Worm (Caenorhabditis elegans) whole organism, L3 larva: Measurements from ENCODE around the gene sysm-1.

Experiments used
- R02D3.7 ChIP-seq: fragments of 150-350 bp; optimal IDR thresholded peaks from 2 replicates; lab custom pipeline; 2014; ENCODE audit warnings: missing biosample characterization, missing genetic modification characterization
- ZK546.5 ChIP-seq: sonication (generic microtip); optimal IDR thresholded peaks from 2 replicates; lab custom pipeline; 2017; ENCODE audit warnings: missing biosample characterization, missing genetic modification characterization
- ceh-28 ChIP-seq: fragments of 150-350 bp; optimal IDR thresholded peaks from 2 replicates; lab custom pipeline; 2014; ENCODE audit warnings: missing biosample characterization, missing genetic modification reagents, missing genetic modification characterization
- egl-27 ChIP-seq: sonication (generic microtip); optimal IDR thresholded peaks from 4 replicates; lab custom pipeline; 2017; ENCODE audit warnings: missing biosample characterization, missing genetic modification reagents, missing genetic modification characterization
- egl-5 ChIP-seq: fragments of 150-350 bp; optimal IDR thresholded peaks from 2 replicates; lab custom pipeline; 2017; ENCODE audit warnings: missing biosample characterization, missing genetic modification reagents, missing genetic modification characterization, inconsistent platforms
- elt-1 ChIP-seq: fragments of 150-350 bp; optimal IDR thresholded peaks from 2 replicates; lab custom pipeline; 2014; ENCODE audit warnings: missing biosample characterization, missing genetic modification characterization
- elt-2 ChIP-seq: sonication (generic microtip); optimal IDR thresholded peaks from 2 replicates; lab custom pipeline; 2016; ENCODE audit warnings: missing genetic modification reagents, mild to moderate bottlenecking, missing genetic modification characterization, missing compliant biosample characterization
- fkh-10 ChIP-seq: sonication (generic microtip); optimal IDR thresholded peaks from 2 replicates; lab custom pipeline; 2017; ENCODE audit warnings: missing biosample characterization, missing genetic modification reagents, missing genetic modification characterization
- hmg-11 ChIP-seq: sonication (generic microtip); optimal IDR thresholded peaks from 2 replicates; lab custom pipeline; 2016; ENCODE audit warnings: missing genetic modification characterization, missing compliant biosample characterization
- jun-1 ChIP-seq: fragments of 150-350 bp; optimal IDR thresholded peaks from 2 replicates; lab custom pipeline; 2014; ENCODE audit warnings: missing biosample characterization, missing genetic modification reagents, missing genetic modification characterization
- lin-39 ChIP-seq: fragments of 150-350 bp; optimal IDR thresholded peaks from 2 replicates; lab custom pipeline; 2018; ENCODE audit warnings: missing biosample characterization, missing genetic modification reagents, missing genetic modification characterization
- lsy-12 ChIP-seq: sonication (generic microtip); optimal IDR thresholded peaks from 2 replicates; lab custom pipeline; 2016; ENCODE audit warnings: mild to moderate bottlenecking, missing genetic modification characterization, missing compliant biosample characterization
- mdl-1 ChIP-seq: fragments of 150-350 bp; optimal IDR thresholded peaks from 2 replicates; lab custom pipeline; 2014; ENCODE audit warnings: missing biosample characterization, missing genetic modification characterization
- nfya-1 ChIP-seq: sonication (generic microtip); optimal IDR thresholded peaks from 2 replicates; lab custom pipeline; 2017; ENCODE audit warnings: missing genetic modification characterization, mild to moderate bottlenecking, missing compliant biosample characterization, antibody characterized with exemption, moderate library complexity; ENCODE audit not compliant: insufficient read depth
- nhr-11 ChIP-seq: fragments of 150-350 bp; optimal IDR thresholded peaks from 2 replicates; lab custom pipeline; 2014; ENCODE audit warnings: missing biosample characterization, missing genetic modification characterization
- nhr-12 ChIP-seq: fragments of 150-350 bp; optimal IDR thresholded peaks from 2 replicates; lab custom pipeline; 2014; ENCODE audit warnings: missing biosample characterization, missing genetic modification characterization
- nhr-23 ChIP-seq: fragments of 150-350 bp; optimal IDR thresholded peaks from 2 replicates; lab custom pipeline; 2014; ENCODE audit warnings: missing biosample characterization, missing genetic modification reagents, missing genetic modification characterization
- nhr-237 ChIP-seq: fragments of 150-350 bp; optimal IDR thresholded peaks from 2 replicates; lab custom pipeline; 2014; ENCODE audit warnings: missing biosample characterization, missing genetic modification characterization
- nhr-28 ChIP-seq: fragments of 150-350 bp; optimal IDR thresholded peaks from 2 replicates; lab custom pipeline; 2014; ENCODE audit warnings: missing biosample characterization, missing genetic modification characterization
- nhr-43 ChIP-seq: sonication (generic microtip); optimal IDR thresholded peaks from 2 replicates; lab custom pipeline; 2016; ENCODE audit warnings: mild to moderate bottlenecking, missing genetic modification characterization, missing compliant biosample characterization; ENCODE audit not compliant: poor library complexity, severe bottlenecking
- nhr-76 ChIP-seq: fragments of 150-350 bp; sonication (generic microtip); optimal IDR thresholded peaks from 5 replicates; lab custom pipeline; 2014; ENCODE audit warnings: missing biosample characterization, missing genetic modification characterization
- nhr-77 ChIP-seq: fragments of 150-350 bp; optimal IDR thresholded peaks from 2 replicates; lab custom pipeline; 2014; ENCODE audit warnings: missing biosample characterization, missing genetic modification characterization
- pha-4 ChIP-seq: fragments of 150-350 bp; optimal IDR thresholded peaks from 2 replicates; lab custom pipeline; 2014; ENCODE audit warnings: missing biosample characterization, missing genetic modification reagents, missing genetic modification characterization
- pqm-1 ChIP-seq: fragments of 150-350 bp; optimal IDR thresholded peaks from 2 replicates; lab custom pipeline; 2017; ENCODE audit warnings: missing biosample characterization, missing genetic modification characterization, inconsistent platforms
- skn-1 ChIP-seq: fragments of 150-350 bp; optimal IDR thresholded peaks from 2 replicates; lab custom pipeline; 2014; ENCODE audit warnings: missing biosample characterization, missing genetic modification characterization
- snpc-4 ChIP-seq: fragments of 150-350 bp; optimal IDR thresholded peaks from 2 replicates; lab custom pipeline; 2014; ENCODE audit warnings: missing biosample characterization, missing genetic modification characterization
- unc-39 ChIP-seq: sonication (generic microtip); optimal IDR thresholded peaks from 4 replicates; lab custom pipeline; 2017; ENCODE audit warnings: missing biosample characterization, missing genetic modification characterization
- zag-1 ChIP-seq: fragments of 150-350 bp; optimal IDR thresholded peaks from 2 replicates; lab custom pipeline; 2014; ENCODE audit warnings: missing biosample characterization, missing genetic modification characterization

The sysm-1 gene

ce11 chrII:9098505-9098904 is 15.5 kb upstream of the sysm-1 start, which contains the start of gene clh-5:
Gene clh-5 (minus strand): TSS chrII:9098605.
- no peak for TF ChIP-seq mdl-1 (tag; lab: Kevin White, UChicago)
- no peak for TF ChIP-seq pha-4 (tag; lab: Kevin White, UChicago)
- no peak for TF ChIP-seq hmg-11 (tag; lab: Kevin White, UChicago)
- TF ChIP-seq snpc-4 (tag; lab: Kevin White, UChicago) = no peak
- TF ChIP-seq unc-39 (tag; lab: Kevin White, UChicago) = no peak
- TF ChIP-seq jun-1 = no peak
- TF ChIP-seq nhr-76 (tag; lab: Kevin White, UChicago) = no peak
- no peak for TF ChIP-seq skn-1 (tag; lab: Kevin White, UChicago)
- no peak for TF ChIP-seq nhr-77 (tag; lab: Kevin White, UChicago)
- no peak for TF ChIP-seq egl-5 (tag; lab: Kevin White, UChicago)
- no peak for TF ChIP-seq nhr-237 (tag; lab: Kevin White, UChicago)
- no peak for TF ChIP-seq lsy-12 (tag; lab: Kevin White, UChicago)

- TF ChIP-seq nhr-237 (tag; lab: Kevin White, UChicago) = no peak
- TF ChIP-seq hmg-11 (tag; lab: Kevin White, UChicago) = no peak
- TF ChIP-seq egl-27 (tag; lab: Kevin White, UChicago) = no peak
- TF ChIP-seq, all 47 proteins: peak for 0
Observed at ce11 chrII:9097302-9097701, 14.3 kb upstream of the sysm-1 start.

- peak; percentile 52 for TF ChIP-seq pqm-1 (tag; lab: Kevin White, UChicago)
- no peak for TF ChIP-seq nhr-237 (tag; lab: Kevin White, UChicago)
- no peak for TF ChIP-seq nhr-76 (tag; lab: Kevin White, UChicago)
- TF ChIP-seq pha-4 (tag; lab: Kevin White, UChicago) = peak; percentile 27
- peak; percentile 49 for TF ChIP-seq elt-2 (tag; lab: Kevin White, UChicago)
Observed at ce11 chrII:9094247-9094790, 11.3 kb upstream of the sysm-1 start.

DNA sequence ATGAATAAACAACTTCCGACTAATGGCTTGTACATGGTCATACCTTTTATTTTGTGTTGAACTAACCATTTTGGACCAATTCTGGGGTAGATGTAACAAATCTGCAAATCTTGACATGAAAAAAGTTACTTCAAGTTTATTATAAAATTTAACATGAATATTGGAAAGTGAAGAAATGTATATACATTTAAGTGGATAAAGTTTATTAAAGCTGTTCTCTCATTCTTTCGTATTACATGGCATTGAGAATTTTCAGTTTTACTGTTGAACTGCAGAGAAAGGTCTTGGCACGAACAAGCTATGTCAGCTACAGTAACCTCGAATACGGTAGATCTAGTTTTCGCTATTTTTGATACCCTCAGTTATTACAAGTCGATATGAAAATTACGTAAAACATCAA is 10.6 kb upstream of the sysm-1 start, which contains the start of gene C07H4.1:
TSS of gene C07H4.1 (minus strand) at position 101 of the 400 bp plus-strand sequence.
- TF ChIP-seq pha-4 (tag; lab: Kevin White, UChicago) (no peak), nhr-77 (tag; lab: Kevin White, UChicago) (no peak), R02D3.7 (tag; lab: Kevin White, UChicago) (no peak), nhr-28 (tag; lab: Kevin White, UChicago) (no peak), nhr-11 (no peak), mdl-1 (tag; lab: Kevin White, UChicago) (no peak), nhr-23 (tag; lab: Kevin White, UChicago) (no peak), fkh-10 (GFP tag; lab: Kevin White, UChicago) (no peak), nhr-12 (tag; lab: Kevin White, UChicago) (no peak), ceh-28 (tag; lab: Kevin White, UChicago) (no peak), ZK546.5 (tag; lab: Kevin White, UChicago) (no peak), nhr-76 (tag; lab: Kevin White, UChicago) (no peak), elt-1 (no peak), lsy-12 (tag; lab: Kevin White, UChicago) (no peak)

DNA sequence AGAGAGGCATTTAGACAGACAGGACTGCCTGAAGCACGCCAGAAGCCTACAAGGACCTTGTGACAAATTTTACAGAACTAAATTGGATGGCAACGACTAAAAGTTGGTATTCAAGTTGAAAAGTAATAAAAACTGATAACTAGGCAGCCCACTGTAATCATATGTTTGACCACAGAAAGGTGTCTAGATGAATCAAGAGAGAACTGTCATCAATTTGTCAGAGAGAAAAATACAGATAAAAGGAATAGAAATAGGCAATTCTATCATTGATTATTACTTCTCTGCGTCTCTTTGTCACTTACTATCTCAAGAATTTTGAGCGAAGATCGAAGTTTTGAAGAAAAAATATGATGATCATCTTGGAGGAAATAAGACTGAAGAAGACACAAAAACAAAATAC is 9.9 kb upstream of the sysm-1 start:
- TF ChIP-seq elt-2 (tag; lab: Kevin White, UChicago) = peak; percentile 57
- TF ChIP-seq zag-1 (tag; lab: Kevin White, UChicago) = no peak
- TF ChIP-seq ceh-28 (tag; lab: Kevin White, UChicago) = peak; percentile 34
- peak; percentile 67 for TF ChIP-seq pqm-1 (tag; lab: Kevin White, UChicago)

DNA sequence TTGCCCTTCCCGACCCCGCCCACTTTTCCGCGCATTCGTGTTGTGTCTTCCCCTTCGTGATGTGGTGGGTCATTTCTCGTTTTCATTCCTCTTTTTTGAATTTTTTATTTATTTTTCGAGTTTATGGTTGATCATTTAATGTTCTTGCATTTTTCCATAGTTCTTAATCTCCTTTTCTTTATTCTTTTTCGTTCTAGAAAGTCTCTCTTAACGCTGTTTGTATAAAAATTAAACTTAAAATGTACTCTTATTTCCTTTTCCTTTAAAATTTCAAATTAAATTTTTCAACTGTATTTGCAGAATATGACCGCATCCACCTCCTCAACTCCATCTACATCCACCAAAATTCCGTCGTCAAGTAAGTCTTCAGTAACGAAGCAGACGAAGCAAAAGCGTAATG is 3.3 kb upstream of the sysm-1 start, which contains the start of gene hlh-3:
TSS of gene hlh-3 (plus strand) at position 301 of the 400 bp plus-strand sequence.
- no peak for TF ChIP-seq nhr-43 (tag; lab: Kevin White, UChicago)
- no peak for TF ChIP-seq lin-39
- no peak for TF ChIP-seq skn-1 (tag; lab: Kevin White, UChicago)
- no peak for TF ChIP-seq zag-1 (tag; lab: Kevin White, UChicago)

- TF ChIP-seq nhr-28 (tag; lab: Kevin White, UChicago) = no peak
- no peak for TF ChIP-seq unc-39 (tag; lab: Kevin White, UChicago)
- peak; percentile 11 for TF ChIP-seq nfya-1 (tag; lab: Kevin White, UChicago)
- no peak for TF ChIP-seq snpc-4 (tag; lab: Kevin White, UChicago)
- no peak for TF ChIP-seq elt-1
Observed at ce11 chrII:9078351-9078750, 4.6 kb downstream of the sysm-1 start.
